Fruit fly (Drosophila melanogaster) whole organism, embryonic: ENCODE results near the gene CG6168.

Experiments
- CG17385 ChIP-seq: fragments of 200-800 bp; sonication (Bioruptor generic); optimal IDR thresholded peaks from 3 replicates; lab custom pipeline; 2018; ENCODE audit warnings: missing biosample characterization, mild to moderate bottlenecking, missing genetic modification characterization
- dimm ChIP-seq: fragments of 200-800 bp; sonication (Bioruptor generic); IDR thresholded peaks from 2 replicates; pipeline ENCODE4 v1.3.6; 2022; ENCODE audit warnings: missing biosample characterization, missing genetic modification characterization
- stc ChIP-seq: fragments of 200-800 bp; sonication (Bioruptor generic); IDR thresholded peaks from 2 replicates; pipeline ENCODE4 v1.3.6; 2022; ENCODE audit warnings: missing biosample characterization, missing genetic modification characterization

DNA sequence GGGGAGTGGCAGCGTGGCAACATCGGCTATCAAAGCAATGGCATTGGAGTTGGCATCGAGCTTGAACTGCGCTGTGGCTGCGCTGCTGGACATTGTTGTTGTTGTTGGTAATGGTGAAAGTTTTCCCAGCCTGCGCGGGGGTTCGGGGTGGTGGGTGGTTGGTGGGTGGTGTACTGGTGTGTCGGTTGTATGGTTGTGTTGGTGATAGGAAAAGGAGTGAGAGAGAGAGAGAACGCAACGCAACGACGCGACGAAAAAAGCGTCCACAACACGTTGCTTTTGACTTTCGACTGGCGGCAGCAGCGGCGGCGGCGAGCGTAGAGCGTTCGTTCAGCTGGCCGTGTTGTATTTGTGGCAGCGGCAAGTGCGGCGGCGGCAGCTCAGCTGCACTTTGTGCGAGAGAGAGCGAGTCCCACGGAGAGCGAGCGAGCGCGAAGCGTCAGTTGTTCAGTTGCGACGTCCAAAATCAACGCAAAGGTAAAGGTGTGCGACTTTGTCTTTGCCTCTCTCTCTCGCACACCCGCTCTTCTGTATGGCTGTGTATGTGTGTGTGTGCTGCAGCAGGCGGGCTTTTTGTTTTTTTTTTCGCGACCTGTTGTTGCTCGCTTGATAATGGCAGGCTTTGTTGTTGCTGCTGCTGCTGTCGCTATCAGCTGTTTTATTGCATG is 26.9 kb downstream of the CG6168 start:
- TF ChIP-seq dimm (GFP tag; lab: Robert Waterston, UW) (no peak), CG17385 (no peak), stc (0 out of 2 replicates have a peak, but pooled peaks have one; percentile 5)
